Worm (Caenorhabditis elegans) whole organism, late embryonic: ENCODE data around the gene ZK673.4.

ENCODE experiments used
- ceh-45 ChIP-seq: fragments of 200-800 bp; sonication (Bioruptor generic); IDR thresholded peaks from 2 replicates; pipeline ENCODE4 v1.3.6; 2022; ENCODE audit warnings: missing genetic modification reagents, missing genetic modification characterization, missing compliant biosample characterization
- ceh-6 ChIP-seq: fragments of 200-800 bp; sonication (Bioruptor generic); optimal IDR thresholded peaks from 2 replicates; lab custom pipeline; 2018; ENCODE audit warnings: mild to moderate bottlenecking, missing genetic modification characterization, missing compliant biosample characterization
- hlh-30 ChIP-seq: sonication (generic microtip); optimal IDR thresholded peaks from 2 replicates; lab custom pipeline; 2017; ENCODE audit warnings: antibody characterized with exemption, missing genetic modification characterization, missing compliant biosample characterization; ENCODE audit not compliant: insufficient read depth
- nfya-1 ChIP-seq: sonication (generic microtip); optimal IDR thresholded peaks from 2 replicates; lab custom pipeline; 2017; ENCODE audit warnings: missing genetic modification characterization, mild to moderate bottlenecking, missing compliant biosample characterization, antibody characterized with exemption, moderate library complexity
- npax-4 ChIP-seq: sonication (generic microtip); optimal IDR thresholded peaks from 2 replicates; lab custom pipeline; 2016; ENCODE audit warnings: missing genetic modification characterization, missing compliant biosample characterization
- pqm-1 ChIP-seq: sonication (generic microtip); optimal IDR thresholded peaks from 2 replicates; lab custom pipeline; 2016; ENCODE audit warnings: missing genetic modification characterization, missing compliant biosample characterization
- unc-55 ChIP-seq: sonication (generic microtip); optimal IDR thresholded peaks from 2 replicates; lab custom pipeline; 2017; ENCODE audit warnings: missing biosample characterization, missing genetic modification reagents, missing genetic modification characterization

ce11 chrII:10470159-10470558 is 17.4 kb downstream of the ZK673.4 start, which contains the start of gene clec-143:
- TF ChIP-seq ceh-6 (GFP tag; lab: Kevin White, UChicago) (no peak), unc-55 (GFP tag; lab: Kevin White, UChicago) (no peak), hlh-30 (no peak), pqm-1 (tag; lab: Kevin White, UChicago) (no peak), nfya-1 (tag; lab: Kevin White, UChicago) (no peak), npax-4 (no peak), ceh-45 (GFP tag; lab: Robert Waterston, UW) (no peak)
